Worm (Caenorhabditis elegans) whole organism, L1 larva: Measurements from ENCODE around the gene Y45F10C.4.
A peak's percentile ranks its signal among the peaks of the same experiment; 100 is the strongest.

Source experiments
- C16A3.4 ChIP-seq: fragments of 150-350 bp; optimal IDR thresholded peaks from 2 replicates; lab custom pipeline; 2014; ENCODE audit warnings: missing biosample characterization, missing genetic modification characterization
- C34B4.2 ChIP-seq: sonication (generic microtip); optimal IDR thresholded peaks from 2 replicates; lab custom pipeline; 2017; ENCODE audit warnings: mild to moderate bottlenecking, missing genetic modification characterization, missing compliant biosample characterization
- Y116A8C.19 ChIP-seq: sonication (generic microtip); optimal IDR thresholded peaks from 2 replicates; lab custom pipeline; 2016; ENCODE audit warnings: missing compliant biosample characterization, missing genetic modification characterization, borderline replicate concordance
- aha-1 ChIP-seq: fragments of 150-350 bp; optimal IDR thresholded peaks from 2 replicates; lab custom pipeline; 2014; ENCODE audit warnings: missing biosample characterization, missing genetic modification characterization
- alr-1 ChIP-seq: fragments of 200-800 bp; sonication (Bioruptor generic); optimal IDR thresholded peaks from 2 replicates; lab custom pipeline; 2018; ENCODE audit warnings: borderline replicate concordance, mild to moderate bottlenecking, missing genetic modification characterization, missing compliant biosample characterization
- ama-1 ChIP-seq: fragments of 150-350 bp; optimal IDR thresholded peaks from 2 replicates; lab custom pipeline; 2014
- blmp-1 ChIP-seq: fragments of 150-350 bp; optimal IDR thresholded peaks from 2 replicates; lab custom pipeline; 2014; ENCODE audit warnings: missing biosample characterization, missing genetic modification characterization
- ceh-8 ChIP-seq: fragments of 200-800 bp; sonication (Bioruptor generic); optimal IDR thresholded peaks from 2 replicates; lab custom pipeline; 2018; ENCODE audit warnings: mild to moderate bottlenecking, missing genetic modification characterization, moderate library complexity, missing compliant biosample characterization
- ceh-88 ChIP-seq: fragments of 200-800 bp; sonication (Bioruptor generic); IDR thresholded peaks from 2 replicates; pipeline ENCODE4 v1.3.6; 2022; ENCODE audit warnings: missing genetic modification characterization, missing compliant biosample characterization
- ceh-90 ChIP-seq: sonication (generic microtip); optimal IDR thresholded peaks from 2 replicates; lab custom pipeline; 2016; ENCODE audit warnings: missing genetic modification characterization, missing compliant biosample characterization
- ces-1 ChIP-seq: fragments of 150-350 bp; optimal IDR thresholded peaks from 2 replicates; lab custom pipeline; 2014; ENCODE audit warnings: missing biosample characterization, missing genetic modification reagents, missing genetic modification characterization
- efl-1 ChIP-seq, 4 experiments: fragments of 150-350 bp; optimal IDR thresholded peaks in 3 of 4; peaks in 1 of 4; 1 replicate in 1 of 4; 2 replicates in 3 of 4; lab custom pipeline; 2014; ENCODE audit warnings: missing biosample characterization in 2 of 4, missing genetic modification characterization in 2 of 4, missing genetic modification reagents in 2 of 4
- efl-3 ChIP-seq: fragments of 200-800 bp; sonication (Bioruptor generic); optimal IDR thresholded peaks from 2 replicates; lab custom pipeline; 2018; ENCODE audit warnings: mild to moderate bottlenecking, missing genetic modification characterization, missing compliant biosample characterization
- egl-13 ChIP-seq: sonication (generic microtip); optimal IDR thresholded peaks from 2 replicates; lab custom pipeline; 2016; ENCODE audit warnings: missing genotype, missing genetic modification reagents, missing genetic modification characterization, missing compliant biosample characterization
- elt-2 ChIP-seq: sonication (generic microtip); optimal IDR thresholded peaks from 2 replicates; lab custom pipeline; 2016; ENCODE audit warnings: missing genetic modification characterization, mild to moderate bottlenecking, inconsistent platforms, missing compliant biosample characterization, missing genetic modification reagents
- ets-5 ChIP-seq: fragments of 200-800 bp; sonication (Bioruptor generic); IDR thresholded peaks from 2 replicates; pipeline ENCODE4 v1.3.6; 2022; ENCODE audit warnings: missing genetic modification characterization, missing compliant biosample characterization
- fkh-10 ChIP-seq: sonication (generic microtip); optimal IDR thresholded peaks from 2 replicates; lab custom pipeline; 2017; ENCODE audit warnings: missing biosample characterization, missing genetic modification reagents, missing genetic modification characterization
- fos-1 ChIP-seq: fragments of 150-350 bp; optimal IDR thresholded peaks from 2 replicates; lab custom pipeline; 2014; ENCODE audit warnings: missing biosample characterization, missing genetic modification characterization
- grh-1 ChIP-seq: fragments of 200-800 bp; sonication (Bioruptor generic); IDR thresholded peaks from 2 replicates; pipeline ENCODE4 v1.3.6; 2022; ENCODE audit warnings: missing genetic modification reagents, missing genetic modification characterization, missing compliant biosample characterization
- hpl-2 ChIP-seq: fragments of 150-350 bp; optimal IDR thresholded peaks from 2 replicates; lab custom pipeline; 2014; ENCODE audit warnings: missing biosample characterization, missing genetic modification reagents, missing genetic modification characterization
- irx-1 ChIP-seq: sonication (generic microtip); optimal IDR thresholded peaks from 2 replicates; lab custom pipeline; 2016; ENCODE audit warnings: missing genetic modification characterization, missing compliant biosample characterization
- isw-1 ChIP-seq: fragments of 200-800 bp; sonication (Bioruptor generic); IDR thresholded peaks from 2 replicates; pipeline ENCODE4 v1.3.6; 2022; ENCODE audit warnings: missing genetic modification characterization, missing compliant biosample characterization
- lin-15B ChIP-seq: fragments of 150-350 bp; sonication (generic microtip); optimal IDR thresholded peaks from 3 replicates; lab custom pipeline; 2014; ENCODE audit warnings: missing biosample characterization, missing genetic modification characterization
- lin-35 ChIP-seq, 2 experiments: fragments of 150-350 bp; optimal IDR thresholded peaks; 2 replicates each; lab custom pipeline; 2014; ENCODE audit warnings: missing biosample characterization in 2 of 2, missing genetic modification characterization in 2 of 2, missing genetic modification reagents in 2 of 2
- lsy-2 ChIP-seq, 2 experiments: fragments of 150-350 bp; optimal IDR thresholded peaks; 2 replicates each; lab custom pipeline; 2014; ENCODE audit warnings: missing biosample characterization in 2 of 2, missing genetic modification characterization in 2 of 2
- mef-2 ChIP-seq: fragments of 150-350 bp; optimal IDR thresholded peaks from 2 replicates; lab custom pipeline; 2014; ENCODE audit warnings: missing biosample characterization, missing genetic modification characterization
- nhr-11 ChIP-seq: fragments of 150-350 bp; optimal IDR thresholded peaks from 2 replicates; lab custom pipeline; 2014; ENCODE audit warnings: missing biosample characterization, missing genetic modification characterization
- nhr-12 ChIP-seq: sonication (generic microtip); optimal IDR thresholded peaks from 2 replicates; lab custom pipeline; 2017; ENCODE audit warnings: missing biosample characterization, missing genetic modification characterization
- nhr-19 ChIP-seq: fragments of 200-800 bp; sonication (Bioruptor generic); conservative IDR thresholded peaks from 2 replicates; pipeline ENCODE4 v1.3.6; 2022; ENCODE audit warnings: missing genetic modification characterization, missing compliant biosample characterization
- nhr-237 ChIP-seq: fragments of 150-350 bp; optimal IDR thresholded peaks from 2 replicates; lab custom pipeline; 2014; ENCODE audit warnings: missing biosample characterization, missing genetic modification characterization
- nhr-28 ChIP-seq: fragments of 150-350 bp; optimal IDR thresholded peaks from 2 replicates; lab custom pipeline; 2014; ENCODE audit warnings: missing biosample characterization, missing genetic modification characterization
- nhr-47 ChIP-seq: sonication (generic microtip); optimal IDR thresholded peaks from 2 replicates; lab custom pipeline; 2016; ENCODE audit warnings: mild to moderate bottlenecking, missing genetic modification characterization, moderate library complexity, missing compliant biosample characterization
- nhr-71 ChIP-seq: sonication (generic microtip); optimal IDR thresholded peaks from 2 replicates; lab custom pipeline; 2016; ENCODE audit warnings: mild to moderate bottlenecking, missing genetic modification characterization, moderate library complexity, missing compliant biosample characterization
- nhr-76 ChIP-seq: sonication (generic microtip); optimal IDR thresholded peaks from 2 replicates; lab custom pipeline; 2017; ENCODE audit warnings: missing biosample characterization, missing genetic modification characterization
- nhr-77 ChIP-seq: fragments of 150-350 bp; optimal IDR thresholded peaks from 2 replicates; lab custom pipeline; 2014; ENCODE audit warnings: missing biosample characterization, missing genetic modification characterization
- nhr-84 ChIP-seq: sonication (generic microtip); optimal IDR thresholded peaks from 2 replicates; lab custom pipeline; 2017; ENCODE audit warnings: missing biosample characterization, missing genetic modification characterization
- nhr-85 ChIP-seq: sonication (generic microtip); peaks from one replicate; lab custom pipeline; 2016; ENCODE audit warnings: missing genetic modification characterization, inconsistent platforms, missing compliant biosample characterization
- nhr-90 ChIP-seq: sonication (generic microtip); optimal IDR thresholded peaks from 2 replicates; lab custom pipeline; 2016; ENCODE audit warnings: mild to moderate bottlenecking, missing genetic modification characterization, missing compliant biosample characterization; ENCODE audit not compliant: poor library complexity
- pag-3 ChIP-seq: sonication (generic microtip); optimal IDR thresholded peaks from 2 replicates; lab custom pipeline; 2017; ENCODE audit warnings: missing genetic modification characterization, mild to moderate bottlenecking, missing compliant biosample characterization, antibody characterized with exemption, borderline replicate concordance; ENCODE audit not compliant: insufficient read depth
- pax-3 ChIP-seq: fragments of 200-800 bp; sonication (Bioruptor generic); optimal IDR thresholded peaks from 2 replicates; lab custom pipeline; 2018; ENCODE audit warnings: mild to moderate bottlenecking, missing genetic modification characterization, moderate library complexity, missing compliant biosample characterization
- pqm-1 ChIP-seq: sonication (generic microtip); optimal IDR thresholded peaks from 3 replicates; lab custom pipeline; 2017; ENCODE audit warnings: missing biosample characterization, missing genetic modification characterization
- rnt-1 ChIP-seq: sonication (generic microtip); optimal IDR thresholded peaks from 2 replicates; lab custom pipeline; 2016; ENCODE audit warnings: mild to moderate bottlenecking, missing genetic modification characterization, moderate library complexity, missing compliant biosample characterization
- skn-1 ChIP-seq: fragments of 150-350 bp; optimal IDR thresholded peaks from 2 replicates; lab custom pipeline; 2014; ENCODE audit warnings: missing biosample characterization, missing genetic modification characterization
- snpc-4 ChIP-seq: fragments of 150-350 bp; optimal IDR thresholded peaks from 2 replicates; lab custom pipeline; 2014; ENCODE audit warnings: missing biosample characterization, missing genetic modification characterization
- snu-23 ChIP-seq: sonication (generic microtip); optimal IDR thresholded peaks from 2 replicates; lab custom pipeline; 2016; ENCODE audit warnings: missing genetic modification characterization, missing compliant biosample characterization
- sptf-1 ChIP-seq: fragments of 150-350 bp; optimal IDR thresholded peaks from 2 replicates; lab custom pipeline; 2014; ENCODE audit warnings: missing biosample characterization, missing genetic modification characterization
- swsn-7 ChIP-seq: sonication (generic microtip); optimal IDR thresholded peaks from 2 replicates; lab custom pipeline; 2016; ENCODE audit warnings: missing genetic modification characterization, missing compliant biosample characterization
- tbx-2 ChIP-seq: sonication (generic microtip); optimal IDR thresholded peaks from 2 replicates; lab custom pipeline; 2016; ENCODE audit warnings: missing genetic modification characterization, missing compliant biosample characterization
- unc-30 ChIP-seq: sonication (generic microtip); optimal IDR thresholded peaks from 2 replicates; lab custom pipeline; 2017; ENCODE audit warnings: missing biosample characterization, missing genetic modification characterization
- unc-62 ChIP-seq: fragments of 150-350 bp; optimal IDR thresholded peaks from 2 replicates; lab custom pipeline; 2014; ENCODE audit warnings: missing biosample characterization, missing genetic modification reagents, missing genetic modification characterization
- vab-15 ChIP-seq: sonication (generic microtip); optimal IDR thresholded peaks from 2 replicates; lab custom pipeline; 2017; ENCODE audit warnings: missing genotype, mild to moderate bottlenecking, missing genetic modification characterization, missing compliant biosample characterization
- zag-1 ChIP-seq: fragments of 150-350 bp; optimal IDR thresholded peaks from 2 replicates; lab custom pipeline; 2014; ENCODE audit warnings: missing biosample characterization, missing genetic modification characterization
- zip-4 ChIP-seq: fragments of 200-800 bp; sonication (Bioruptor generic); optimal IDR thresholded peaks from 2 replicates; lab custom pipeline; 2018; ENCODE audit warnings: mild to moderate bottlenecking, missing genetic modification characterization, moderate library complexity, missing compliant biosample characterization
- ztf-11 ChIP-seq, 2 experiments: sonication (generic microtip); optimal IDR thresholded peaks; 2 replicates each; lab custom pipeline; 2016 to 2017; ENCODE audit warnings: missing genetic modification characterization in 2 of 2, missing biosample characterization in 1 of 2, missing compliant biosample characterization in 1 of 2

Y45F10C.4 gene

DNA sequence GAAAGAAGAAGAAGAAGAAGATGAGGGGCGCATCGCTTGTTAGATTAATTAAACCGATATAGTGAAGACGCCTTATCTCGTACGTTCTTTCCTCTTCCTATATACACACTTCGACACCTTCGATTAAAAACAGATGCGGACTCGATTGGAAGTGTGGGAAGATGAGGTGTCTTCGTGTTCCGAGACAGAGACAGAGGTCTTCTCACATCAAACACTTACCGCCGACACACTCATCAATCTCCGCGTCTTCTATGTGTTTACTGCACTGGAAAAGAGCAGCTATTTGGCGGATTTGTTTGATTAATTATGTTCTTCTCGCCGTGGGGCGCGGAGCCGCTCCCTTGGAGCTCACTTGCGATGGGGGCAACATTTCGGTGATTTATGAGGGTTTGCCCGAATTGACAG is 35.4 kb upstream of the Y45F10C.4 start (continued):
- TF ChIP-seq nhr-85 (tag; lab: Kevin White, UChicago) (peak; percentile 74), rnt-1 (tag; lab: Kevin White, UChicago) (peak; percentile 85), alr-1 (tag; lab: Kevin White, UChicago) (no peak), unc-30 (no peak), C16A3.4 (tag; lab: Kevin White, UChicago) (no peak), aha-1 (tag; lab: Kevin White, UChicago) (no peak), nhr-47 (tag; lab: Kevin White, UChicago) (no peak), snu-23 (GFP tag; lab: Kevin White, UChicago) (peak; percentile 13), nhr-84 (tag; lab: Kevin White, UChicago) (no peak), nhr-77 (no peak), unc-62 (no peak), grh-1 (GFP tag; lab: Robert Waterston, UW) (no peak), elt-2 (tag; lab: Kevin White, UChicago) (no peak), pax-3 (tag; lab: Kevin White, UChicago) (no peak), skn-1 (tag; lab: Kevin White, UChicago) (no peak), fkh-10 (no peak), lin-35 (GFP tag; optimal IDR thresholded peaks at IDR 0.05; lab: Kevin White, UChicago) (no peak), isw-1 (GFP tag; lab: Robert Waterston, UW) (no peak), sptf-1 (tag; lab: Kevin White, UChicago) (no peak), ets-5 (no peak), vab-15 (no peak), blmp-1 (tag; lab: Kevin White, UChicago) (peak; percentile 21), Y116A8C.19 (tag; lab: Kevin White, UChicago) (no peak), nhr-71 (tag; lab: Kevin White, UChicago) (peak; percentile 68), fos-1 (tag; lab: Kevin White, UChicago) (no peak), nhr-76 (no peak), nhr-12 (no peak), ces-1 (no peak), nhr-19 (GFP tag; lab: Robert Waterston, UW) (0 out of 2 replicates have a peak, but pooled peaks have one; percentile 17), efl-1 (optimal IDR thresholded peaks at IDR 0.05; lab: Kevin White, UChicago) (no peak), efl-1 (GFP tag; optimal IDR thresholded peaks at IDR 0.05 in 1 of 2; lab: Kevin White, UChicago) (no peak), zip-4 (GFP tag; lab: Kevin White, UChicago) (no peak), pag-3 (tag; lab: Kevin White, UChicago) (peak; percentile 6), lin-15B (tag; lab: Kevin White, UChicago) (no peak), mef-2 (tag; lab: Kevin White, UChicago) (no peak), C34B4.2 (no peak), nhr-11 (tag; lab: Kevin White, UChicago) (no peak), pqm-1 (tag; lab: Kevin White, UChicago) (no peak), zag-1 (tag; lab: Kevin White, UChicago) (no peak), nhr-90 (no peak), lsy-2 (tag; optimal IDR thresholded peaks at IDR 0.05; lab: Kevin White, UChicago) (peak in 1 of 2 experiments; percentile 31), tbx-2 (tag; lab: Kevin White, UChicago) (peak; percentile 50), snpc-4 (tag; lab: Kevin White, UChicago) (no peak), hpl-2 (GFP tag; lab: Kevin White, UChicago) (no peak), irx-1 (peak; percentile 30), efl-3 (GFP tag; lab: Kevin White, UChicago) (no peak), ztf-11 (tag; optimal IDR thresholded peaks at IDR 0.05; lab: Kevin White, UChicago) (peak in 1 of 2 experiments; percentile 53), ceh-90 (no peak), egl-13 (tag; lab: Kevin White, UChicago) (no peak), ceh-8 (no peak), nhr-237 (no peak), ama-1 (lab: Kevin White, UChicago) (no peak), ceh-88 (GFP tag; lab: Robert Waterston, UW) (no peak), swsn-7 (tag; lab: Kevin White, UChicago) (peak; percentile 7), nhr-28 (tag; lab: Kevin White, UChicago) (no peak)
